Worm (Caenorhabditis elegans): ENCODE data around the gene ZK185.3.

The ZK185.3 gene

DNA sequence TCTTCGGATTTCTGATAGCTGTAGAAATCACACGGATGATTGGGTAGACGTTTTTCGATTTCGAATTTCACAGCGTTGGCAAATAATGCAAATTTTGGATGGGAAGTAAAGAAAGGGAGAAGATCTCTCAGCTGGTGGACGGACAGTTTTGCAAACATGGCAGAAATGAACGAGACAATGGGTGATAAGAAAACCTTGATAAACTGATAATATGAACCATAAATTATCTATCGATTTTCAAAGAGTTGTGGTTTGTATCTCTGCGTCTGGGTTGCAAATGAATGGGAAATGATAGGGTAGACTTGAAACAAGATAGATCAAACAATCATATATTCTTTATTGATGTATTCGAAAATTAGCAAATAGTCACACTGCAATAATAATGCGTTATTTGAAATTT is at the start of gene ZK185.3:
TSS of gene ZK185.3 (minus strand) at position 263 of the 400 bp plus-strand sequence.
- peak in 1 of 3 experiments; percentile 11 for TF ChIP-seq elt-3 (tag; optimal IDR thresholded peaks at IDR 0.05)
- TF ChIP-seq elt-2 (tag; optimal IDR thresholded peaks at IDR 0.05): peak; percentile 85
- TF ChIP-seq ceh-16 (tag; optimal IDR thresholded peaks at IDR 0.05): no peak
- TF ChIP-seq ceh-28 (tag; optimal IDR thresholded peaks at IDR 0.05): peak; percentile 38
- TF ChIP-seq pqm-1 (tag; optimal IDR thresholded peaks at IDR 0.05): peak; percentile 98

- TF ChIP-seq sea-2 (GFP tag; optimal IDR thresholded peaks at IDR 0.05) (no peak), snpc-4 (tag; optimal IDR thresholded peaks at IDR 0.05) (no peak), mml-1 (tag; optimal IDR thresholded peaks at IDR 0.05) (no peak), ceh-82 (tag; optimal IDR thresholded peaks at IDR 0.05) (no peak), nhr-28 (tag; optimal IDR thresholded peaks at IDR 0.05) (no peak), pha-4 (tag; optimal IDR thresholded peaks at IDR 0.05) (no peak), hmg-11 (tag; optimal IDR thresholded peaks at IDR 0.05) (no peak), nfya-1 (tag; optimal IDR thresholded peaks at IDR 0.05; ENCODE audit: insufficient read depth) (no peak), ceh-9 (tag; optimal IDR thresholded peaks at IDR 0.05) (no peak), mdl-1 (tag; optimal IDR thresholded peaks at IDR 0.05) (no peak), nhr-237 (tag; optimal IDR thresholded peaks at IDR 0.05) (no peak), nhr-11 (tag; optimal IDR thresholded peaks at IDR 0.05) (no peak), unc-39 (tag; optimal IDR thresholded peaks at IDR 0.05) (no peak), lin-39 (tag; optimal IDR thresholded peaks at IDR 0.05) (no peak), ztf-4 (tag; optimal IDR thresholded peaks at IDR 0.05) (no peak), lin-15B (tag; optimal IDR thresholded peaks at IDR 0.05) (no peak), ceh-28 (tag; optimal IDR thresholded peaks at IDR 0.05) (no peak), unc-62 (GFP tag; optimal IDR thresholded peaks at IDR 0.05) (no peak), skn-1 (tag; optimal IDR thresholded peaks at IDR 0.05) (no peak), fos-1 (tag; optimal IDR thresholded peaks at IDR 0.05) (no peak)
Observed at ce11 chrIV:4579472-4579871, 49.2 kb upstream of the ZK185.3 start.

DNA sequence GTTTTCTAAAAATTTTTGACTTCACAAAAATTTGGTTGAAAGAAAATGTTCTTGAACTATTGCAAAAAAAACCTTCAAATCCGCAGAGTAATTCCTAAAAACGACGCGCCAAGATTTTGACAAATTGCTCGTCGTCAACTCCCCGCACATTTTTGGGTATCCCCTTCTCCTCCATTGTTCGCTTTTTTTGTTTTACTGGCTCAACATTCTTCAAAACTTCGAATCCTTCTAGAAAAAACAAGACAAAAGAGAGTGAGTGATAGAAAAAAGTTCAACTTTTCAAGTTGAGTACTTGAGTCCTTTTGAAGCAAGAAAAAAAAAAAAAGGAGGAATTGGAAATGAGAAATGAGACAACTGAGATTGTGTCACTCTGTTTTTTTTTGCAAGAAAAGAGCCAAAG is 46.6 kb upstream of the ZK185.3 start:
- no peak for TF ChIP-seq snpc-4 (tag; optimal IDR thresholded peaks at IDR 0.05)
- TF ChIP-seq nhr-12 (tag; optimal IDR thresholded peaks at IDR 0.05): no peak
- TF ChIP-seq lin-39 (tag; optimal IDR thresholded peaks at IDR 0.05): peak; percentile 7

DNA sequence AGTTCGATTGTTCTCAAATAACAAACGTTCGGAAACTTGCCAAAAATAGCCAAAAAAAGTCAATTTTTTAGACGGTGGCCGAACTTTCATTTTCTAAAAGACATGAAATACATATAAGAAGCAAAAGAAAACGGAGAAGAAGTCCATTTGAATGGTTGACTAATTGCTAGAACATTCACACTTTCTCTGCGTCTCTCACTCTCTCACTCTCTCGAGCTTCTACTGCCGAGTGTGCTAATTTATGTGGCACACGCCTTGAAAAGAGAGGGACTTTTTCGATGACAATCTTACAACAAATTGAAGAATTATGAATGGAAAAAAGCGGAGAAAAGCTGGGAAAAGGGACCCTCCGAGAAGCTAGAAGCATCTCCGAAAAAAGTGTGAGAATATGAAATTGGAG is 43.8 kb upstream of the ZK185.3 start:
- TF ChIP-seq nhr-237 (tag; optimal IDR thresholded peaks at IDR 0.05) (no peak), aly-2 (tag; optimal IDR thresholded peaks at IDR 0.05) (no peak), nfya-1 (tag; optimal IDR thresholded peaks at IDR 0.05; ENCODE audit: insufficient read depth) (peak; percentile 21), egl-27 (tag; optimal IDR thresholded peaks at IDR 0.05) (no peak), lin-15B (tag; optimal IDR thresholded peaks at IDR 0.05) (no peak), fkh-10 (GFP tag; optimal IDR thresholded peaks at IDR 0.05) (no peak)

ce11 chrIV:4570599-4570998 is 40.4 kb upstream of the ZK185.3 start:
- TF ChIP-seq ceh-28 (tag; optimal IDR thresholded peaks at IDR 0.05) (no peak), R02D3.7 (tag; optimal IDR thresholded peaks at IDR 0.05) (no peak), elt-1 (tag; optimal IDR thresholded peaks at IDR 0.05) (no peak), ztf-4 (tag; optimal IDR thresholded peaks at IDR 0.05) (no peak), lin-39 (tag; optimal IDR thresholded peaks at IDR 0.05) (no peak), nhr-76 (tag; optimal IDR thresholded peaks at IDR 0.05) (no peak), nfya-1 (tag; optimal IDR thresholded peaks at IDR 0.05; ENCODE audit: insufficient read depth) (peak; percentile 11), ama-1 (optimal IDR thresholded peaks at IDR 0.05) (no peak), nhr-12 (tag; optimal IDR thresholded peaks at IDR 0.05) (no peak), nhr-11 (tag; optimal IDR thresholded peaks at IDR 0.05) (no peak), nhr-77 (tag; optimal IDR thresholded peaks at IDR 0.05) (no peak), fkh-10 (GFP tag; optimal IDR thresholded peaks at IDR 0.05) (peak; percentile 63), mml-1 (tag; optimal IDR thresholded peaks at IDR 0.05) (no peak), mdl-1 (tag; optimal IDR thresholded peaks at IDR 0.05) (no peak), unc-39 (tag; optimal IDR thresholded peaks at IDR 0.05) (no peak), pha-4 (tag; optimal IDR thresholded peaks at IDR 0.05) (no peak)

- TF ChIP-seq nhr-23 (tag; optimal IDR thresholded peaks at IDR 0.05): no peak
- peak; percentile 1 for TF ChIP-seq lin-39 (tag; optimal IDR thresholded peaks at IDR 0.05)
- peak; percentile 73 for TF ChIP-seq fkh-10 (GFP tag; optimal IDR thresholded peaks at IDR 0.05)
- no peak for TF ChIP-seq jun-1 (tag; optimal IDR thresholded peaks at IDR 0.05)
Observed at ce11 chrIV:4568402-4568891, 38.2 kb upstream of the ZK185.3 start, which contains the start of gene F28E10.1. F28E10.1 (plus strand) TSS chrIV:4568841.

Measured in whole organism, L3 larva.